Worm (Caenorhabditis elegans): ENCODE measurements around the gene C44H9.5.

Gene C44H9.5

ce11 chrV:12814481-12814882 is 35.2 kb downstream of the C44H9.5 start (continued):
- TF ChIP-seq elt-3 (tag; optimal IDR thresholded peaks at IDR 0.05) (no peak), nhr-11 (tag; optimal IDR thresholded peaks at IDR 0.05) (no peak), unc-39 (tag; optimal IDR thresholded peaks at IDR 0.05) (peak; percentile 4), alr-1 (tag; optimal IDR thresholded peaks at IDR 0.05) (no peak), nhr-6 (tag; optimal IDR thresholded peaks at IDR 0.05) (no peak), nhr-10 (tag; optimal IDR thresholded peaks at IDR 0.05) (no peak), zag-1 (tag; optimal IDR thresholded peaks at IDR 0.05) (peak; percentile 40), snpc-4 (tag; optimal IDR thresholded peaks at IDR 0.05) (peak; percentile 55), lin-13 (GFP tag; optimal IDR thresholded peaks at IDR 0.05) (peak; percentile 40), egl-27 (tag; optimal IDR thresholded peaks at IDR 0.05) (peak; percentile 64), sma-3 (GFP tag; optimal IDR thresholded peaks at IDR 0.05) (no peak), elt-1 (tag; optimal IDR thresholded peaks at IDR 0.05) (no peak)

DNA sequence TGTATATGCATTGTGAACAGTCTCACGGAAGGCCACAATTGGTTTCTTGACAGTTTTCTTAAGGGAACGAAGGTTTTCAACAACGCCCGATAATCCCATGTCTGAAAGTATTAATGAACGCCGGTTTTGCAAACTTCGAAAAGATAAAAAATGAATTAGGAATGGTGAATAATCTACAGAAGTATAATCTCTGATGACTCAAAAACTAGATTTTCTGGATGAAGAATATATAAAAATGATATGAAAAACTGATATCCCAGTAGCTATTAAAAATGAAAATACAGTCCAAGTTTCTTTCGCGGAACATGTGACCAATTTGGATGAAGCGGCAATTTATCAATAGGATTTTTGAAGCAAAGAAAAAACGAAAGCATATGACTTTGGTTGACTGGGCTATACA is 35.6 kb downstream of the C44H9.5 start, which contains the start of gene ZC443.3:
Gene ZC443.3 (minus strand): TSS at position 101 of the 400 bp plus-strand sequence.
- no peak for TF ChIP-seq crh-2 (tag; optimal IDR thresholded peaks at IDR 0.05)
- TF ChIP-seq mab-5 (tag; optimal IDR thresholded peaks at IDR 0.05) = no peak
- TF ChIP-seq ama-1 (optimal IDR thresholded peaks at IDR 0.05) = no peak
- no peak for TF ChIP-seq R02D3.7 (tag; optimal IDR thresholded peaks at IDR 0.05)
- no peak for TF ChIP-seq lsy-2 (tag; optimal IDR thresholded peaks at IDR 0.05)
- TF ChIP-seq unc-62 (GFP tag; optimal IDR thresholded peaks at IDR 0.05) = no peak
- no peak for TF ChIP-seq unc-39 (tag; optimal IDR thresholded peaks at IDR 0.05)
- no peak for TF ChIP-seq ztf-4 (tag; optimal IDR thresholded peaks at IDR 0.05)

- TF ChIP-seq ama-1 (optimal IDR thresholded peaks at IDR 0.05) (peak; percentile 15), nhr-10 (tag; optimal IDR thresholded peaks at IDR 0.05) (no peak), lsy-2 (tag; optimal IDR thresholded peaks at IDR 0.05) (peak in 1 of 2 experiments; percentile 5)
These were observed 37.9 kb downstream of the C44H9.5 start for ce11 chrV:12811810-12812209.

- TF ChIP-seq dmd-4 (tag; optimal IDR thresholded peaks at IDR 0.05) (no peak), nhr-12 (tag; optimal IDR thresholded peaks at IDR 0.05) (no peak), unc-55 (GFP tag; optimal IDR thresholded peaks at IDR 0.05) (peak; percentile 64)
These were observed 38.5 kb downstream of the C44H9.5 start, which contains the start of gene ZC443.2 for ce11 chrV:12811126-12811525. TSS of gene ZC443.2 (minus strand) at chrV:12811192.

- TF ChIP-seq dmd-4 (tag; optimal IDR thresholded peaks at IDR 0.05) (no peak), ZK546.5 (tag; optimal IDR thresholded peaks at IDR 0.05) (no peak), skn-1 (tag; optimal IDR thresholded peaks at IDR 0.05) (no peak), Y55F3AM.14 (GFP tag; optimal IDR thresholded peaks at IDR 0.05) (no peak), ztf-1 (GFP tag; conservative IDR thresholded peaks at IDR 0.05) (no peak), aly-2 (tag; optimal IDR thresholded peaks at IDR 0.05) (no peak), ama-1 (optimal IDR thresholded peaks at IDR 0.05) (no peak), lin-13 (GFP tag; optimal IDR thresholded peaks at IDR 0.05) (no peak), blmp-1 (tag; optimal IDR thresholded peaks at IDR 0.05; ENCODE audit: insufficient read depth) (no peak), lin-39 (tag; optimal IDR thresholded peaks at IDR 0.05) (no peak), elt-3 (tag; optimal IDR thresholded peaks at IDR 0.05) (no peak), gmeb-1 (tag; optimal IDR thresholded peaks at IDR 0.05) (no peak), sma-3 (GFP tag; optimal IDR thresholded peaks at IDR 0.05) (no peak), mab-5 (tag; optimal IDR thresholded peaks at IDR 0.05) (no peak), nhr-21 (tag; optimal IDR thresholded peaks at IDR 0.05) (no peak), elt-1 (tag; optimal IDR thresholded peaks at IDR 0.05) (no peak), nhr-25 (tag; optimal IDR thresholded peaks at IDR 0.05) (no peak)
These were observed 39.8 kb downstream of the C44H9.5 start, which contains the start of gene ZC443.1 for ce11 chrV:12809876-12810275. TSS of gene ZC443.1 (minus strand) at chrV:12810080.

- TF ChIP-seq fos-1 (tag; optimal IDR thresholded peaks at IDR 0.05) (no peak), ztf-1 (GFP tag; conservative IDR thresholded peaks at IDR 0.05) (no peak), alr-1 (tag; optimal IDR thresholded peaks at IDR 0.05) (no peak)
These were observed 43.5 kb downstream of the C44H9.5 start, which contains the start of gene ZC443.7 for ce11 chrV:12806190-12806589. TSS of gene ZC443.7 (plus strand) at chrV:12806490.
